Fruit fly (Drosophila melanogaster) whole organism, embryonic: ENCODE results near the gene CG43062.

ENCODE experiments used
- Antp ChIP-seq: fragments of 200-800 bp; sonication (Bioruptor generic); optimal IDR thresholded peaks from 3 replicates; lab custom pipeline; 2016; ENCODE audit warnings: missing biosample characterization, missing genetic modification characterization
- CG10209 ChIP-seq: fragments of 200-800 bp; sonication (Bioruptor generic); optimal IDR thresholded peaks from 3 replicates; lab custom pipeline; 2017; ENCODE audit warnings: missing biosample characterization, mild to moderate bottlenecking, missing genetic modification characterization, missing genetic modification reagents
- CG10366 ChIP-seq: fragments of 200-800 bp; sonication (Bioruptor generic); IDR thresholded peaks from 2 replicates; pipeline ENCODE4 v1.3.6; 2022; ENCODE audit warnings: missing biosample characterization, missing genetic modification characterization
- CG10431 ChIP-seq: fragments of 200-800 bp; sonication (Bioruptor generic); optimal IDR thresholded peaks from 3 replicates; lab custom pipeline; 2018; ENCODE audit warnings: missing biosample characterization, mild to moderate bottlenecking, missing genetic modification characterization
- CG10979 ChIP-seq: fragments of 200-800 bp; sonication (Bioruptor generic); optimal IDR thresholded peaks from 2 replicates; lab custom pipeline; 2018; ENCODE audit warnings: missing biosample characterization, mild to moderate bottlenecking, missing genetic modification characterization, moderate library complexity
- CG12236 ChIP-seq: fragments of 200-800 bp; sonication (Bioruptor generic); optimal IDR thresholded peaks from 2 replicates; lab custom pipeline; 2016; ENCODE audit warnings: missing biosample characterization, missing genetic modification characterization
- CG12659 ChIP-seq: fragments of 200-800 bp; sonication (Bioruptor generic); optimal IDR thresholded peaks from 3 replicates; lab custom pipeline; 2017; ENCODE audit warnings: mild to moderate bottlenecking, missing biosample characterization, missing genetic modification reagents, missing genetic modification characterization
- CG13894 ChIP-seq: fragments of 200-800 bp; sonication (Bioruptor generic); optimal IDR thresholded peaks from 3 replicates; lab custom pipeline; 2018; ENCODE audit warnings: missing biosample characterization, mild to moderate bottlenecking, missing genetic modification characterization, moderate library complexity
- CG14710 ChIP-seq: fragments of 200-800 bp; sonication (Bioruptor generic); optimal IDR thresholded peaks from 3 replicates; lab custom pipeline; 2019; ENCODE audit warnings: missing biosample characterization, mild to moderate bottlenecking, missing genetic modification characterization, moderate library complexity
- CG14860 ChIP-seq: fragments of 200-800 bp; sonication (Bioruptor generic); IDR thresholded peaks from 3 replicates; pipeline ENCODE4 v1.3.6; 2022; ENCODE audit warnings: missing biosample characterization, missing genetic modification characterization; ENCODE audit not compliant: partially characterized antibody
- CG14965 ChIP-seq: fragments of 200-800 bp; sonication (Bioruptor generic); optimal IDR thresholded peaks from 2 replicates; lab custom pipeline; 2016; ENCODE audit warnings: missing biosample characterization, missing genetic modification characterization, borderline replicate concordance
- CG17186 ChIP-seq: fragments of 200-800 bp; sonication (Bioruptor generic); optimal IDR thresholded peaks from 3 replicates; lab custom pipeline; 2017; ENCODE audit warnings: missing biosample characterization, missing genetic modification reagents, missing genetic modification characterization
- CG17568 ChIP-seq: fragments of 200-800 bp; sonication (Bioruptor generic); optimal IDR thresholded peaks from 2 replicates; lab custom pipeline; 2018; ENCODE audit warnings: missing biosample characterization, mild to moderate bottlenecking, missing genetic modification characterization, moderate library complexity
- CG17612 ChIP-seq: fragments of 200-800 bp; sonication (Bioruptor generic); IDR thresholded peaks from 2 replicates; pipeline ENCODE4 v1.3.6; 2022; ENCODE audit warnings: missing biosample characterization, missing genetic modification characterization
- CG2678 ChIP-seq: fragments of 200-800 bp; sonication (Bioruptor generic); optimal IDR thresholded peaks from 3 replicates; lab custom pipeline; 2019; ENCODE audit warnings: missing biosample characterization, mild to moderate bottlenecking, missing genetic modification characterization, moderate library complexity
- CG33557 ChIP-seq: fragments of 200-800 bp; sonication (Bioruptor generic); optimal IDR thresholded peaks from 2 replicates; lab custom pipeline; 2019; ENCODE audit warnings: missing biosample characterization, mild to moderate bottlenecking, missing genetic modification characterization, moderate library complexity
- CG4282 ChIP-seq: fragments of 200-800 bp; sonication (Bioruptor generic); optimal IDR thresholded peaks from 2 replicates; lab custom pipeline; 2016; ENCODE audit warnings: missing biosample characterization, missing genetic modification characterization
- CG4404 ChIP-seq: fragments of 200-800 bp; sonication (Bioruptor generic); IDR thresholded peaks from 2 replicates; pipeline ENCODE4 v1.3.6; 2022; ENCODE audit warnings: missing biosample characterization, missing genetic modification characterization
- CG6765 ChIP-seq: fragments of 200-800 bp; sonication (Bioruptor generic); optimal IDR thresholded peaks from 3 replicates; lab custom pipeline; 2017; ENCODE audit warnings: missing biosample characterization, mild to moderate bottlenecking, missing genetic modification characterization
- CG6813 ChIP-seq: fragments of 200-800 bp; sonication (Bioruptor generic); optimal IDR thresholded peaks from 2 replicates; lab custom pipeline; 2017; ENCODE audit warnings: missing biosample characterization, missing genetic modification characterization, mild to moderate bottlenecking, moderate library complexity, missing genetic modification reagents
- CG7357 ChIP-seq: fragments of 200-800 bp; sonication (Bioruptor generic); IDR thresholded peaks from 3 replicates; pipeline ENCODE4 v1.3.6; 2022; ENCODE audit warnings: missing biosample characterization, missing genetic modification characterization
- CG7372 ChIP-seq: fragments of 200-800 bp; sonication (Bioruptor generic); IDR thresholded peaks from 2 replicates; pipeline ENCODE4 v1.3.6; 2022; ENCODE audit warnings: missing biosample characterization, missing genetic modification characterization
- CG7963 ChIP-seq: fragments of 200-800 bp; sonication (Bioruptor generic); IDR thresholded peaks from 3 replicates; pipeline ENCODE4 v1.3.6; 2022; ENCODE audit warnings: missing biosample characterization, missing genetic modification characterization; ENCODE audit not compliant: partially characterized antibody
- CG8281 ChIP-seq: fragments of 200-800 bp; sonication (Bioruptor generic); optimal IDR thresholded peaks from 2 replicates; lab custom pipeline; 2018; ENCODE audit warnings: missing biosample characterization, mild to moderate bottlenecking, missing genetic modification characterization, moderate library complexity
- CG9932 ChIP-seq: fragments of 200-800 bp; sonication (Bioruptor generic); IDR thresholded peaks from 2 replicates; pipeline ENCODE4 v1.3.6; 2022; ENCODE audit warnings: missing biosample characterization, missing genetic modification characterization
- Camta ChIP-seq: fragments of 200-800 bp; sonication (Bioruptor generic); optimal IDR thresholded peaks from 2 replicates; lab custom pipeline; 2016; ENCODE audit warnings: missing biosample characterization, missing genetic modification characterization
- Dip3 ChIP-seq: fragments of 200-800 bp; sonication (Bioruptor generic); optimal IDR thresholded peaks from 3 replicates; lab custom pipeline; 2016; ENCODE audit warnings: missing biosample characterization, missing genetic modification characterization
- Eip74EF ChIP-seq, 2 experiments: fragments of 200-800 bp in 1 of 2; fragments of >200 bp in 1 of 2; sonication (Bioruptor generic) in 1 of 2; optimal IDR thresholded peaks; 2 replicates each; lab custom pipeline; 2017 to 2019; ENCODE audit warnings: missing biosample characterization in 2 of 2, missing genetic modification characterization in 2 of 2, mild to moderate bottlenecking in 1 of 2, moderate library complexity in 1 of 2
- Lim3 ChIP-seq: fragments of 200-800 bp; sonication (Bioruptor generic); IDR thresholded peaks from 2 replicates; pipeline ENCODE4 v1.3.6; 2022; ENCODE audit warnings: missing biosample characterization, missing genetic modification characterization
- MBD-R2 ChIP-seq: fragments of 200-800 bp; sonication (Bioruptor generic); IDR thresholded peaks from 2 replicates; pipeline ENCODE4 v1.3.6; 2022; ENCODE audit warnings: missing biosample characterization, missing genetic modification characterization
- Mes4 ChIP-seq: fragments of 200-800 bp; sonication (Bioruptor generic); optimal IDR thresholded peaks from 2 replicates; lab custom pipeline; 2016; ENCODE audit warnings: missing biosample characterization, missing genetic modification characterization
- Rfx ChIP-seq: fragments of 200-800 bp; sonication (Bioruptor generic); IDR thresholded peaks from 2 replicates; pipeline ENCODE4 v1.3.6; 2022; ENCODE audit warnings: missing biosample characterization, missing genetic modification characterization
- Side ChIP-seq: fragments of 200-800 bp; sonication (Bioruptor generic); optimal IDR thresholded peaks from 2 replicates; lab custom pipeline; 2016; ENCODE audit warnings: missing biosample characterization, missing genetic modification characterization
- Ssrp ChIP-seq: fragments of 200-800 bp; sonication (Bioruptor generic); optimal IDR thresholded peaks from 2 replicates; lab custom pipeline; 2018; ENCODE audit warnings: missing biosample characterization, mild to moderate bottlenecking, missing genetic modification characterization, moderate library complexity
- Tbp ChIP-seq: fragments of >200 bp; optimal IDR thresholded peaks from 2 replicates; lab custom pipeline; 2018; ENCODE audit warnings: missing biosample characterization, missing genetic modification characterization
- Usf ChIP-seq: fragments of 200-800 bp; sonication (Bioruptor generic); optimal IDR thresholded peaks from 2 replicates; lab custom pipeline; 2017; ENCODE audit warnings: missing genotype, missing biosample characterization, missing genetic modification characterization
- ab ChIP-seq: fragments of 200-800 bp; sonication (Bioruptor generic); optimal IDR thresholded peaks from 2 replicates; lab custom pipeline; 2016; ENCODE audit warnings: missing biosample characterization, missing genetic modification characterization
- amos ChIP-seq: fragments of 200-800 bp; sonication (Bioruptor generic); IDR thresholded peaks from 2 replicates; pipeline ENCODE4 v1.3.6; 2022; ENCODE audit warnings: missing biosample characterization, missing genetic modification characterization; ENCODE audit not compliant: partially characterized antibody
- gro ChIP-seq: fragments of 200-800 bp; sonication (Bioruptor generic); optimal IDR thresholded peaks from 2 replicates; lab custom pipeline; 2016; ENCODE audit warnings: missing biosample characterization, missing genetic modification characterization
- ind ChIP-seq: fragments of 200-800 bp; sonication (Bioruptor generic); optimal IDR thresholded peaks from 3 replicates; lab custom pipeline; 2016; ENCODE audit warnings: missing biosample characterization, missing genetic modification characterization
- inv ChIP-seq: fragments of 200-800 bp; sonication (Bioruptor generic); IDR thresholded peaks from 2 replicates; pipeline ENCODE4 v1.3.6; 2022; ENCODE audit warnings: missing biosample characterization, missing genetic modification characterization; ENCODE audit not compliant: partially characterized antibody
- lbe ChIP-seq: fragments of 200-800 bp; sonication (Bioruptor generic); optimal IDR thresholded peaks from 2 replicates; lab custom pipeline; 2016; ENCODE audit warnings: missing biosample characterization, mild to moderate bottlenecking, missing genetic modification characterization
- lov ChIP-seq, 2 experiments: fragments of 200-800 bp in 1 of 2; fragments of >200 bp in 1 of 2; sonication (Bioruptor generic) in 1 of 2; IDR thresholded peaks in 1 of 2; optimal IDR thresholded peaks in 1 of 2; 2 replicates in 1 of 2; 3 replicates in 1 of 2; pipeline versions ENCODE4 v1.3.6 to Lab custom; 2017 to 2022; ENCODE audit warnings: missing biosample characterization in 1 of 2, missing genetic modification characterization in 1 of 2
- odd ChIP-seq: fragments of 200-800 bp; sonication (Bioruptor generic); optimal IDR thresholded peaks from 2 replicates; lab custom pipeline; 2017; ENCODE audit warnings: missing biosample characterization, mild to moderate bottlenecking, missing genetic modification characterization
- pb ChIP-seq: fragments of 200-800 bp; sonication (Bioruptor generic); optimal IDR thresholded peaks from 3 replicates; lab custom pipeline; 2016; ENCODE audit warnings: missing biosample characterization, missing genetic modification characterization
- sug ChIP-seq: fragments of 200-800 bp; optimal IDR thresholded peaks from 2 replicates; lab custom pipeline; 2019; ENCODE audit warnings: missing biosample characterization, mild to moderate bottlenecking, missing genetic modification characterization, moderate library complexity
- unc-4 ChIP-seq: fragments of 200-800 bp; sonication (Bioruptor generic); IDR thresholded peaks from 2 replicates; pipeline ENCODE4 v1.3.6; 2022; ENCODE audit warnings: missing biosample characterization, missing genetic modification characterization; ENCODE audit not compliant: partially characterized antibody
- usp ChIP-seq: fragments of >200 bp; optimal IDR thresholded peaks from 2 replicates; lab custom pipeline; 2017; ENCODE audit warnings: missing biosample characterization, missing genetic modification characterization

Gene CG43062

dm6 chr3R:11779357-11780018 is 29.4 kb downstream of the CG43062 start (continued):
- TF ChIP-seq Rfx (GFP tag; lab: Robert Waterston, UW) (no peak), CG4282 (GFP tag; lab: Kevin White, UChicago) (no peak), ab (GFP tag; lab: Kevin White, UChicago) (peak; percentile 22), CG17612 (no peak), CG13894 (tag; lab: Kevin White, UChicago) (no peak), CG4404 (GFP tag; lab: Robert Waterston, UW) (peak; percentile 65), CG10366 (peak; percentile 59), lov (optimal IDR thresholded peaks at IDR 0.05; lab: Kevin White, UChicago) (no peak), lov (GFP tag; IDR thresholded peaks at IDR 0.05; lab: Robert Waterston, UW) (no peak; the same call in 1 of the 3 replicates), CG7357 (GFP tag; lab: Robert Waterston, UW) (peak; percentile 36; the same call in 1 of the 3 replicates), ind (peak; percentile 25), pb (GFP tag; lab: Kevin White, UChicago) (no peak), CG17568 (GFP tag; lab: Kevin White, UChicago) (peak; percentile 67), Side (peak; percentile 38), CG9932 (GFP tag; lab: Robert Waterston, UW) (no peak), amos (no peak), Antp (peak; percentile 37), CG10431 (GFP tag; lab: Kevin White, UChicago) (peak; percentile 63), Dip3 (GFP tag; lab: Kevin White, UChicago) (no peak), Tbp (GFP tag; lab: Kevin White, UChicago) (no peak), Eip74EF (GFP tag; optimal IDR thresholded peaks at IDR 0.05; lab: Kevin White, UChicago) (peak in 1 of 2 experiments; percentile 71), CG7372 (GFP tag; lab: Robert Waterston, UW) (peak; percentile 43; the same call in 1 of the 2 replicates), usp (GFP tag; lab: Kevin White, UChicago) (no peak), CG14965 (no peak), odd (peak; percentile 63), CG7963 (GFP tag; lab: Robert Waterston, UW) (no peak), gro (GFP tag; lab: Kevin White, UChicago) (no peak), CG33557 (GFP tag; lab: Kevin White, UChicago) (peak; percentile 78), unc-4 (GFP tag; lab: Robert Waterston, UW) (no peak), CG2678 (tag; lab: Kevin White, UChicago) (peak; percentile 78), inv (no peak), CG8281 (tag; lab: Kevin White, UChicago) (peak; percentile 38), MBD-R2 (GFP tag; lab: Robert Waterston, UW) (no peak), CG12236 (peak; percentile 46), CG6765 (GFP tag; lab: Kevin White, UChicago) (no peak), CG10209 (GFP tag; lab: Kevin White, UChicago) (peak; percentile 70), CG14860 (no peak), Mes4 (peak; percentile 76), lbe (peak; percentile 79), Usf (GFP tag; lab: Kevin White, UChicago) (peak; percentile 78), CG10979 (tag; lab: Kevin White, UChicago) (peak; percentile 94), Ssrp (tag; lab: Kevin White, UChicago) (peak; percentile 91), CG14710 (peak; percentile 89), Camta (peak; percentile 68), CG17186 (GFP tag; lab: Kevin White, UChicago) (peak; percentile 46), CG6813 (GFP tag; lab: Kevin White, UChicago) (peak; percentile 15), CG12659 (GFP tag; lab: Kevin White, UChicago) (peak; percentile 48), sug (tag; lab: Kevin White, UChicago) (no peak), Lim3 (GFP tag; lab: Robert Waterston, UW) (no peak)
